Fruit fly (Drosophila melanogaster) whole organism, embryonic: Measurements from ENCODE around the gene CG7006.

ENCODE experiments used
- Bdp1 ChIP-seq: fragments of 200-800 bp; sonication (Bioruptor generic); optimal IDR thresholded peaks from 3 replicates; lab custom pipeline; 2016; ENCODE audit warnings: missing biosample characterization, missing genetic modification characterization
- Doc2 ChIP-seq: fragments of 200-800 bp; sonication (Bioruptor generic); IDR thresholded peaks from 2 replicates; pipeline ENCODE4 v1.3.6; 2022; ENCODE audit warnings: missing biosample characterization, missing genetic modification characterization
- sima ChIP-seq: fragments of 200-800 bp; sonication (Bioruptor generic); optimal IDR thresholded peaks from 2 replicates; lab custom pipeline; 2016; ENCODE audit warnings: missing biosample characterization, missing genetic modification characterization

- TF ChIP-seq Bdp1 (GFP tag; lab: Kevin White, UChicago): no peak
- TF ChIP-seq Doc2: no peak
- TF ChIP-seq sima: no peak
Observed at dm6 chr3R:24876843-24877457, 26.5 kb downstream of the CG7006 start, which contains the start of the genes CG11089 and CG31381.
